Fruit fly (Drosophila melanogaster): ENCODE data around the gene CG6271.

Gene CG6271

DNA sequence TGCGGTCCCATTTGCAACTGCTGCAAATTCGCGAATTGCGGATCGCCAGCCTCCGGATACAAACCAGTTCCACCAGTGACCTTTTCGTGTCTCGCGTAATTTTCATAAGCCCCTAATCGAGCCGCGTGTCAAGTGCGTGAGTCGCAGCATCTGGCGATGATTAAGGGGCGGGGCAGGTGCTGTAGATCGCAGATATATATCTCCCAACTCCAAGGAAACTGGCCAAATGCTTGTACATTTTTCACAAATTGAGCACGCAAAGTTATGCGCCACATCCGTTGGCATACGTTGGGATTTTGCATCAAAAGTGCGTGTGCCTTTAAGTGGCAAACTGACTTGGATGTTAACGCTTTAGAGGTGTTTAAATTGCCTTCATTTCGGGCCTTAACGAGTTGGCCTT, 14.1 kb upstream of the CG6271 start:
- TF ChIP-seq psq (optimal IDR thresholded peaks at IDR 0.05) = no peak
- no peak for TF ChIP-seq insv (optimal IDR thresholded peaks at IDR 0.05)
- no peak for TF ChIP-seq h (optimal IDR thresholded peaks at IDR 0.05)
- TF ChIP-seq Myc (optimal IDR thresholded peaks at IDR 0.05) = no peak
- TF ChIP-seq ttk (optimal IDR thresholded peaks at IDR 0.05) = no peak
- no peak for TF ChIP-seq Sin3A (optimal IDR thresholded peaks at IDR 0.05)

DNA sequence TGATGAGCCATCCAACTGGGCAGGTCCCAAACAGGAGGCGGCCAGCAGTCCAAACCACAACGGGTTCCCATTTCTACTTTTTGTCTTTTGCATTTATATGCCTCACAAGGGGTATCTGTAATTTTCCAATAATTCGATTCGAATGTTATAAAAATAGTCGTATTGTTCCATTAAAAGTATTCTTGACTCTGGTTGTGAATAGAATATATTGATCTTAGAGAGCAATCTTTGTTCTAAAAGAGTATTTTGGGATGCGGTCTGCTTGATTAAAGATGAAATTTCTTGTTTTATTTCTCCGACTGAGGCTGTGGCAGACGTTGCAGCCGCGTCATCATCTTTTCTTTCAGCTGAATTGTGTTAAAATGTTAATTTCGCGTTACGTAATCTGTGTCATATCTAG, 8.0 kb upstream of the CG6271 start:
- no peak for TF ChIP-seq ttk (optimal IDR thresholded peaks at IDR 0.05)

DNA sequence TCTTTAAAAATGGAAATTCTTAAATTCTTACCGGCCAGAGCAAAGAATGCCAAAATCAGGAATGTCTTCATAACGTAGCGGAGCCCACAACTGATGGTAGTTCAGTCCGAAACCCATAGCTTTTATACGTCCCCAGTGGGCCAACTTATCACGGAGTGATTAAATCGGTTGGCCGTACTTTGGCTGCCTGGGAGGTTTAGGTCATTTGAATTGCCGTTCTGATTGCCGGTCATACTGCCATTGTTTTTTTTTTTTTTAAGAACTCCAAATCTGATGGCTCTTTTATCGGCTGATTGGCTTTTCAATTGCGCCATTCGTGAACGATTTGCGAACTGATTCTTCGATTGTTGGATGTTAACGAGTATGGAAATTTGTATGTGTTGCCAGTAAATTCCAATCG, 2.8 kb downstream of the CG6271 start, which contains the start of gene CG6277:
Gene CG6277, minus strand, starts transcription at position 101 of the 400 bp plus-strand sequence.
- no peak for TF ChIP-seq ttk (optimal IDR thresholded peaks at IDR 0.05)

- TF ChIP-seq h (optimal IDR thresholded peaks at IDR 0.05) (no peak), Sin3A (optimal IDR thresholded peaks at IDR 0.05) (no peak), psq (optimal IDR thresholded peaks at IDR 0.05) (no peak), Myc (optimal IDR thresholded peaks at IDR 0.05) (no peak), insv (optimal IDR thresholded peaks at IDR 0.05) (no peak), ttk (optimal IDR thresholded peaks at IDR 0.05) (no peak)
Observed at dm6 chr3R:27021278-27021677, 4.6 kb downstream of the CG6271 start, which contains the start of gene CG6283. TSS of gene CG6283 (minus strand) at chr3R:27021378.

DNA sequence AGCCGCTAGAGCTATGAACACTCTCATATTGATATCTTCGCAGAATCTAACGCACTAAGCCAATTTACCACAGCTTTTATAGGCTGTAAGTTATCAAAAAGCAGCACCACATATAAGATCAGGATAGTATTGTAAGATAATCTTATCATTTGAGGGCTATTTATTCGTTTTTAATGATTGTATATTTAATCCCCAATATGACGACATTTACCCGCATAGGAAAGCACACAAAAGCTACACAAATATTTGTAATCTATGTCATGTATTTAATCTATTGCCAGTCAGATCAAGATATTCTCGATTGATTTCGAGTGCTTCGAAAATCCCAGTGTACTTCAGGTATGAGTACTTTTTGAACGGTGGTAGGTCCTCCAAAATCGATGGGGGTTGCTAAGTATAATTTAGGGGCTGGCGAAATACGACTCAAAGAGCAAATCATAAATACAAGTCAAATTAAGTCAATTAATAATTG, 6.2 kb downstream of the CG6271 start, which contains the start of gene CG17191:
Gene CG17191, minus strand, starts transcription at position 51 of the 472 bp plus-strand sequence.
- TF ChIP-seq insv (optimal IDR thresholded peaks at IDR 0.05) = no peak
- no peak for TF ChIP-seq Sin3A (optimal IDR thresholded peaks at IDR 0.05)
- TF ChIP-seq Myc (optimal IDR thresholded peaks at IDR 0.05) = no peak
- TF ChIP-seq h (optimal IDR thresholded peaks at IDR 0.05) = no peak
- TF ChIP-seq psq (optimal IDR thresholded peaks at IDR 0.05) = no peak
- no peak for TF ChIP-seq ttk (optimal IDR thresholded peaks at IDR 0.05)

dm6 chr3R:27018187-27018586, 7.7 kb downstream of the CG6271 start, which contains the start of gene CG17192:
TSS of gene CG17192 (minus strand) at chr3R:27018287.
- TF ChIP-seq Myc (optimal IDR thresholded peaks at IDR 0.05) = no peak
- no peak for TF ChIP-seq h (optimal IDR thresholded peaks at IDR 0.05)
- no peak for TF ChIP-seq insv (optimal IDR thresholded peaks at IDR 0.05)
- no peak for TF ChIP-seq psq (optimal IDR thresholded peaks at IDR 0.05)
- TF ChIP-seq ttk (optimal IDR thresholded peaks at IDR 0.05) = no peak
- no peak for TF ChIP-seq Sin3A (optimal IDR thresholded peaks at IDR 0.05)

DNA sequence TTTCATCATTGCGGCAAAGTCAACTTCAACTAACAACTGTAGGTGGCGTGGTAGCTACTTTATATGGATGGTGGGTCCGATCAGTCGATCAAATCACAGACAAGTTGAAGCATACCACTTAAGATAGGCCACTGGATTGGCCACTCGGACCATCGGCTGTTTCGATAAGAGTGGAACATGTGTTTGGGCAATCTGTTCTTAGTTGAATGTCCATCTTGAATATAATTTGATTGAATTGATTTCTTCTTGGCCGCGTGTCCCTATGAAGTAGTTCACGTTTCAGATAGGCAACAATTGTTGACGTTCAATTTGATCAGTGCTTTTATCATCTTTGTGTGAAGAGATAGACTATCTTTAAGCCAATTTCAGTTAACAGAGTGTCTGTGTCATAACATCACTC, 18.9 kb downstream of the CG6271 start, which contains the start of gene CG6295:
Gene CG6295, minus strand, starts transcription at position 34 of the 400 bp plus-strand sequence.
- TF ChIP-seq psq (optimal IDR thresholded peaks at IDR 0.05) (no peak), Sin3A (optimal IDR thresholded peaks at IDR 0.05) (no peak), insv (optimal IDR thresholded peaks at IDR 0.05) (no peak), Myc (optimal IDR thresholded peaks at IDR 0.05) (no peak), ttk (optimal IDR thresholded peaks at IDR 0.05) (no peak), h (optimal IDR thresholded peaks at IDR 0.05) (no peak)

dm6 chr3R:27005338-27005737, 20.6 kb downstream of the CG6271 start, which contains the start of gene CG6296:
TSS of gene CG6296 (minus strand) at chr3R:27005469.
- no peak for TF ChIP-seq h (optimal IDR thresholded peaks at IDR 0.05)
- no peak for TF ChIP-seq Myc (optimal IDR thresholded peaks at IDR 0.05)

dm6 chr3R:27002787-27003186, 23.1 kb downstream of the CG6271 start:
- TF ChIP-seq insv (optimal IDR thresholded peaks at IDR 0.05) (no peak), Myc (optimal IDR thresholded peaks at IDR 0.05) (no peak), psq (optimal IDR thresholded peaks at IDR 0.05) (no peak), ttk (optimal IDR thresholded peaks at IDR 0.05) (no peak), Sin3A (optimal IDR thresholded peaks at IDR 0.05) (no peak), h (optimal IDR thresholded peaks at IDR 0.05) (no peak)

DNA sequence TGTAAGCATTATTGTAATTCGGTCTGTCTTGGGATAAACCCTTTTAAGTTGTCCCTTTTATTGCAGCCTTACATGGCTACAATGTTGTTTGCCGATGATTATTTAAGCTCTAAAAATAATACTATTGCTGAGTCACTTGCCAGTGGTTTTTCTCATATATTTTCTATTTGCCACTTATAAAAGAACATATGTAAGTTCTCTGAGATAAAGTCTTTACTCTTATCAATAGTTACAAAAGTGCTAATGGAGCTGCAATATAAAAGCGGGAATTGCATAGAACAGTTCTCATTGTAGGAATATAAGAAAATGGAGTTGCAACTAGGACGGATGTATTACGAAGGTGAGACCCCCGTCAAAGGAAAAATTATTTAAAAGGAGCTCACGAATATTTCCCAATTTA, 26.5 kb downstream of the CG6271 start, which contains the start of gene CG31077:
Gene CG31077, plus strand, starts transcription at position 301 of the 400 bp plus-strand sequence.
- TF ChIP-seq Sin3A (optimal IDR thresholded peaks at IDR 0.05) = no peak
- no peak for TF ChIP-seq h (optimal IDR thresholded peaks at IDR 0.05)
- TF ChIP-seq psq (optimal IDR thresholded peaks at IDR 0.05) = no peak
- TF ChIP-seq Myc (optimal IDR thresholded peaks at IDR 0.05) = no peak
- TF ChIP-seq ttk (optimal IDR thresholded peaks at IDR 0.05) = no peak
- no peak for TF ChIP-seq insv (optimal IDR thresholded peaks at IDR 0.05)

- TF ChIP-seq h (optimal IDR thresholded peaks at IDR 0.05) (no peak), Sin3A (optimal IDR thresholded peaks at IDR 0.05) (no peak), ttk (optimal IDR thresholded peaks at IDR 0.05) (no peak), Myc (optimal IDR thresholded peaks at IDR 0.05) (no peak), insv (optimal IDR thresholded peaks at IDR 0.05) (no peak), psq (optimal IDR thresholded peaks at IDR 0.05) (no peak)
Observed at dm6 chr3R:26996642-26997041, 29.3 kb downstream of the CG6271 start, which contains the start of gene RYa-R. TSS of gene RYa-R (plus strand) at chr3R:26996980.

dm6 chr3R:26994532-26994931, 31.4 kb downstream of the CG6271 start, which contains the start of gene TwdlC:
TSS of gene TwdlC (plus strand) at chr3R:26994832.
- no peak for TF ChIP-seq ttk (optimal IDR thresholded peaks at IDR 0.05)

DNA sequence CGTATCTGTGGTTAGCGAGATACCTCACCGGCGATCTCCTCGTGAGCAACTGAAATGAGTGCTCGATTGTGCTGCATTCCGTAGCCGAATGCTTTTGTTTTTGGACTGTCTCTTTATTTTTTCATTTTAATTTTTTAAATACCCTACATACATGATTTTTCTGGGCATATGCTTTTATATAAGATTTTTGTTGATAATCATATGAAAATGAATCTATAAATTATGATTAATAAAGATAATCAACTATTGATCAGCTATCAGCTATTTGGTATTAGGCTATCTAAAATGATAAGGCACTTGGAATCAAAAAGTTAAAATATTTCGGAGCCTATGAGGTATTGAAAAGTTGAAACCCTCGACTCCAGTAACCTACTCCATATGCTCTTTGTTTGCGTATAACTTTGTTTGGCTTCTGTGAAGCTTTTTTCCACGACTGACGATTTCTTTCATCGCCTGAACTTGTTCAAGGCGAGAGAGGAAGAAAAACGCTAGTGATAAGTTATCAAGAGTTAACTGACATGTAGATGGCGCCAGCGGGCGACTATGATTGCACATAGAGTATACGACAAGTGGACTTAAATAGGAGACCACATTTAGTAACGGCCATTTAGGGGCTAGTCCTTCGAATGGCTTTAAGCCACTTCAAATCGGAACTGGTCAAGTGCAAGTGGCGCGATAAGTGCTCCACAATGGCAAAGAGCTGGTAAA, 36.0 kb downstream of the CG6271 start, which contains the start of gene CG31076:
Gene CG31076, minus strand, starts transcription at position 51 of the 708 bp plus-strand sequence.
- TF ChIP-seq h (optimal IDR thresholded peaks at IDR 0.05) (no peak), psq (optimal IDR thresholded peaks at IDR 0.05) (no peak), ttk (optimal IDR thresholded peaks at IDR 0.05) (no peak), insv (optimal IDR thresholded peaks at IDR 0.05) (no peak), Sin3A (optimal IDR thresholded peaks at IDR 0.05) (no peak), Myc (optimal IDR thresholded peaks at IDR 0.05) (no peak)
